Fruit fly (Drosophila melanogaster): ENCODE measurements around the gene oc.

The oc gene

DNA sequence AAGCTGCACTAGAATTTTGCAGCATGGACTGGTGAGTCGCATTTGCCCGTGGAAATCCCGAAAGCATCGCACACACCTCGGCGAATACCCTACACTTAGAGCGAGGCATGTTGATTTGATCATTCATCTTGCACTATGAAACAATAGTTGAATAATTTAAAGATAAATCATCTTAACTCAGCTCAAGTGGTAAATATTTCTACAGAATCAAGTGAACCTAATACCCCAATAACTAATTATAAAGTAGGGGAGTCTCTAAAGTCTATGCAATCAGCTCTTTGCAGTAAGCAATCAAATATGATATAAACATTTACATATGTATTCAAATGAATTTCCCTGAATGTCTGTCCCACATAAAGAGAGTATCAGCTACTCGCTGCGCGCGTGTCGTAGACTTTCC is 27.0 kb upstream of the oc start (continued):
- no peak for TF ChIP-seq CG8765 (GFP tag; IDR thresholded peaks at IDR 0.05)
- no peak for TF ChIP-seq hkb (optimal IDR thresholded peaks at IDR 0.05)
- no peak for TF ChIP-seq hkb (GFP tag; IDR thresholded peaks at IDR 0.05)
- TF ChIP-seq br (optimal IDR thresholded peaks at IDR 0.05), result no peak
- no peak for TF ChIP-seq row (GFP tag; IDR thresholded peaks at IDR 0.05)
- peak; percentile 77 for TF ChIP-seq Side (GFP tag; optimal IDR thresholded peaks at IDR 0.05)
- TF ChIP-seq CG18599 (GFP tag; optimal IDR thresholded peaks at IDR 0.05), result no peak
- TF ChIP-seq Dad (GFP tag; optimal IDR thresholded peaks at IDR 0.05), result peak; percentile 74
- TF ChIP-seq CG7556 (GFP tag; optimal IDR thresholded peaks at IDR 0.05), result no peak
- TF ChIP-seq CG16779 (GFP tag; IDR thresholded peaks at IDR 0.05), result no peak
- TF ChIP-seq CG6765 (GFP tag; optimal IDR thresholded peaks at IDR 0.05), result no peak
- TF ChIP-seq ara (GFP tag; IDR thresholded peaks at IDR 0.05), result no peak
- no peak for TF ChIP-seq ato (GFP tag; IDR thresholded peaks at IDR 0.05; ENCODE audit: partially characterized antibody)
- TF ChIP-seq luna (GFP tag; optimal IDR thresholded peaks at IDR 0.05), result no peak
- TF ChIP-seq Mes4 (GFP tag; optimal IDR thresholded peaks at IDR 0.05), result no peak
- TF ChIP-seq CG9876 (GFP tag; optimal IDR thresholded peaks at IDR 0.05), result no peak
- no peak for TF ChIP-seq danr (GFP tag; IDR thresholded peaks at IDR 0.05)
- no peak for TF ChIP-seq CG4424 (GFP tag; optimal IDR thresholded peaks at IDR 0.05)
- peak; percentile 57 for TF ChIP-seq CG12769 (tag; optimal IDR thresholded peaks at IDR 0.05)
- TF ChIP-seq tgo (GFP tag; IDR thresholded peaks at IDR 0.05), result no peak
- TF ChIP-seq org-1 (GFP tag; optimal IDR thresholded peaks at IDR 0.05), result peak; percentile 58
- TF ChIP-seq CG4282 (GFP tag; optimal IDR thresholded peaks at IDR 0.05), result no peak
- no peak for TF ChIP-seq Max (GFP tag; optimal IDR thresholded peaks at IDR 0.05)
- TF ChIP-seq exex (tag; optimal IDR thresholded peaks at IDR 0.05), result no peak
- peak; percentile 39 for TF ChIP-seq CG17359 (tag; optimal IDR thresholded peaks at IDR 0.05)
- TF ChIP-seq CG12299 (tag; optimal IDR thresholded peaks at IDR 0.05), result no peak
- no peak for TF ChIP-seq CG14050 (GFP tag; IDR thresholded peaks at IDR 0.05)
- TF ChIP-seq emc (GFP tag; optimal IDR thresholded peaks at IDR 0.05), result no peak
- TF ChIP-seq psq (GFP tag; optimal IDR thresholded peaks at IDR 0.05), result no peak
- no peak for TF ChIP-seq Dref (GFP tag; IDR thresholded peaks at IDR 0.05)
- no peak for TF ChIP-seq grau (tag; optimal IDR thresholded peaks at IDR 0.05)
- no peak for TF ChIP-seq Ets65A (GFP tag)
- TF ChIP-seq slou (GFP tag; optimal IDR thresholded peaks at IDR 0.05), result peak; percentile 43
- no peak for TF ChIP-seq Aef1 (GFP tag; IDR thresholded peaks at IDR 0.05)
- no peak for TF ChIP-seq chinmo (GFP tag; IDR thresholded peaks at IDR 0.05; ENCODE audit: partially characterized antibody)
- no peak for TF ChIP-seq CG7372 (GFP tag; IDR thresholded peaks at IDR 0.05)
- TF ChIP-seq CG18262 (tag; optimal IDR thresholded peaks at IDR 0.05), result no peak
- TF ChIP-seq pzg (GFP tag; optimal IDR thresholded peaks at IDR 0.05), result no peak
- TF ChIP-seq CG15073 (GFP tag; optimal IDR thresholded peaks at IDR 0.05), result no peak
- no peak for TF ChIP-seq ro (GFP tag; IDR thresholded peaks at IDR 0.05)
- peak; percentile 61 for TF ChIP-seq trh (GFP tag; optimal IDR thresholded peaks at IDR 0.05)
- no peak for TF ChIP-seq CG14014 (GFP tag; IDR thresholded peaks at IDR 0.05)
- no peak for TF ChIP-seq wor (GFP tag; IDR thresholded peaks at IDR 0.05)
- no peak for TF ChIP-seq fd96Cb (tag; optimal IDR thresholded peaks at IDR 0.05)
- no peak for TF ChIP-seq hth (optimal IDR thresholded peaks at IDR 0.05)
- TF ChIP-seq CG9797 (GFP tag; optimal IDR thresholded peaks at IDR 0.05), result no peak
- TF ChIP-seq CG14441 (GFP tag; IDR thresholded peaks at IDR 0.05), result peak; percentile 64
- TF ChIP-seq CG11695 (GFP tag; IDR thresholded peaks at IDR 0.05), result no peak
- no peak for TF ChIP-seq gcm (GFP tag; optimal IDR thresholded peaks at IDR 0.05)
- TF ChIP-seq Doc2 (GFP tag; IDR thresholded peaks at IDR 0.05), result no peak
- no peak for TF ChIP-seq CoRest (tag; optimal IDR thresholded peaks at IDR 0.05)
- no peak for TF ChIP-seq Dip3 (GFP tag; optimal IDR thresholded peaks at IDR 0.05)
- no peak for TF ChIP-seq unpg (GFP tag; optimal IDR thresholded peaks at IDR 0.05)
- TF ChIP-seq Six4 (GFP tag; optimal IDR thresholded peaks at IDR 0.05), result no peak
- TF ChIP-seq CG3163 (GFP tag; optimal IDR thresholded peaks at IDR 0.05), result no peak
